Worm (Caenorhabditis elegans): ENCODE data around the gene C07A12.7.

Gene C07A12.7

DNA sequence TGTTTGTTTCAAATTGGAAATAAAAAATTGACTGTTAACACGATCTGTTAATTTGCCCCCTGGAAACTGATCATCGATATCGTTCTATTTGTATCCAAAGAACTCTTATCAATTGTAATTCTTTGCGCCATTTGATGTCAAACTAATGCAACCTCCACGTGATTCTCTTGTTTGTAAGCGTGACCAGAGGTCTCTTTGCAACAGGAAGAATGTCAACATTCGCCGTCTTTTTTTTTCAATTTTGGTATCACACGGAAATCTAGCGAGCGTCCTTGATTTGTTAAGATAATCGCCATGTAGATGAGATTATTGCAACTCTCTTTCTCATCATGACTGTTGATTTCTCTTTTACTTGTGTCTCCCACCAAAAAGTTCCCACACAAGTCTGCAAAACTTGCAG is 7.0 kb upstream of the C07A12.7 start:
- no peak for TF ChIP-seq daf-19 (GFP tag; conservative IDR thresholded peaks at IDR 0.05)
- TF ChIP-seq nhr-77 (tag; optimal IDR thresholded peaks at IDR 0.05): peak; percentile 56
- TF ChIP-seq tra-1 (GFP tag; IDR thresholded peaks at IDR 0.05): peak; percentile 56; the same call in 1 of the 2 replicates
- TF ChIP-seq rbr-2 (tag; optimal IDR thresholded peaks at IDR 0.05): no peak
- TF ChIP-seq pqm-1 (tag; optimal IDR thresholded peaks at IDR 0.05): peak; percentile 52
- TF ChIP-seq dpl-1 (GFP tag; optimal IDR thresholded peaks at IDR 0.05): no peak
- peak; percentile 51 for TF ChIP-seq mes-2 (tag; optimal IDR thresholded peaks at IDR 0.05; ENCODE audit: poor library complexity, severe bottlenecking)
- TF ChIP-seq php-3 (GFP tag; IDR thresholded peaks at IDR 0.05): no peak
- no peak for TF ChIP-seq spr-3 (GFP tag; optimal IDR thresholded peaks at IDR 0.05)
- TF ChIP-seq madf-9 (GFP tag; conservative IDR thresholded peaks at IDR 0.05): no peak
- peak; percentile 92 for TF ChIP-seq dmd-6 (GFP tag; IDR thresholded peaks at IDR 0.05)
- peak; percentile 23 to 84 for TF ChIP-seq mdl-1 (tag; optimal IDR thresholded peaks at IDR 0.05)
- TF ChIP-seq zfp-2 (tag; optimal IDR thresholded peaks at IDR 0.05): no peak
- TF ChIP-seq daf-8 (GFP tag; IDR thresholded peaks at IDR 0.05): no peak
- no peak for TF ChIP-seq snpc-4 (tag; optimal IDR thresholded peaks at IDR 0.05)
- no peak for TF ChIP-seq R02D3.7 (tag; optimal IDR thresholded peaks at IDR 0.05)
- no peak for TF ChIP-seq ZK546.5 (tag; optimal IDR thresholded peaks at IDR 0.05)
- 0 out of 2 replicates have a peak, but pooled peaks have one; percentile 61 for TF ChIP-seq saeg-2 (GFP tag; IDR thresholded peaks at IDR 0.05)
- peak; percentile 48 for TF ChIP-seq mep-1 (tag; optimal IDR thresholded peaks at IDR 0.05)
- TF ChIP-seq daf-12 (tag; optimal IDR thresholded peaks at IDR 0.05): no peak
- TF ChIP-seq ama-1 (optimal IDR thresholded peaks at IDR 0.05): no peak
- TF ChIP-seq nhr-25 (tag; optimal IDR thresholded peaks at IDR 0.05; ENCODE audit: borderline replicate concordance, insufficient read depth): peak; percentile 62
- TF ChIP-seq dve-1 (tag; optimal IDR thresholded peaks at IDR 0.05; ENCODE audit: insufficient read depth): peak; percentile 66
- TF ChIP-seq lsy-2 (tag; optimal IDR thresholded peaks at IDR 0.05): peak in 1 of 2 experiments; percentile 58
- TF ChIP-seq nhr-11 (tag; optimal IDR thresholded peaks at IDR 0.05): peak; percentile 69
- no peak for TF ChIP-seq tag-97 (GFP tag; IDR thresholded peaks at IDR 0.05)
- peak; percentile 13 for TF ChIP-seq gei-8 (GFP tag; optimal IDR thresholded peaks at IDR 0.05)
- peak; percentile 91 for TF ChIP-seq mxl-3 (GFP tag; optimal IDR thresholded peaks at IDR 0.05)
- TF ChIP-seq aha-1 (tag): peak; percentile 96
- TF ChIP-seq daf-16 (GFP tag; optimal IDR thresholded peaks at IDR 0.05): no peak
- TF ChIP-seq daf-16 (tag; optimal IDR thresholded peaks at IDR 0.05): peak; percentile 67
- TF ChIP-seq nhr-48 (tag; optimal IDR thresholded peaks at IDR 0.05): peak; percentile 78
- peak; percentile 92 for TF ChIP-seq hlh-30 (tag; optimal IDR thresholded peaks at IDR 0.05; ENCODE audit: insufficient read depth)
- peak; percentile 29 to 91 for TF ChIP-seq unc-62 (GFP tag; optimal IDR thresholded peaks at IDR 0.05 in 1 of 2)
- no peak for TF ChIP-seq unc-62 (tag; optimal IDR thresholded peaks at IDR 0.05)
- TF ChIP-seq nhr-76 (tag; optimal IDR thresholded peaks at IDR 0.05): no peak
- TF ChIP-seq nhr-28 (tag; optimal IDR thresholded peaks at IDR 0.05): peak; percentile 89
- peak; percentile 85 for TF ChIP-seq hlh-11 (tag; optimal IDR thresholded peaks at IDR 0.05)

DNA sequence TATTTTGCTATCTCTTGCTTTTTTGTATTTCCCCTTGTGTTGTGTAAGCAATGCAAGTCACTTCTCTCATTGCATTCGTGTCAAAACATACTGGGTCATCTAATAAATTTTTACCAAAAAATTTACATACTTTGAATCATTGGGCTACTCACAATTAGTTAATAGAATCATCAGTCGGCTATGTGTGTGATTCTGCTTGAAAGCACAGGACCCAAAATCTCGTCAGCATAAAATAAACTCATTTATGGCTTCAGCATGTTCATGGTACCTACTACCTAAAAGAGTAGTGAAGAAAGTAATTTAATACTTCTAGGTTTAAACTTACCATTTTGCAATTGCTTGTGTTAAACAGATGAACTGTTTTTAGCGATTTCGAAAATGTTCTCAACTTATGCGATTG is 4.5 kb upstream of the C07A12.7 start:
- peak; percentile 16 for TF ChIP-seq hlh-11 (tag; optimal IDR thresholded peaks at IDR 0.05)
- TF ChIP-seq duxl-1 (tag; optimal IDR thresholded peaks at IDR 0.05; ENCODE audit: poor library complexity): peak; percentile 79
- peak; percentile 62 for TF ChIP-seq nhr-102 (tag; optimal IDR thresholded peaks at IDR 0.05)
- TF ChIP-seq dve-1 (tag; optimal IDR thresholded peaks at IDR 0.05; ENCODE audit: insufficient read depth): peak; percentile 43
- TF ChIP-seq mep-1 (tag; optimal IDR thresholded peaks at IDR 0.05): peak; percentile 67
- TF ChIP-seq T20F7.1 (GFP tag; optimal IDR thresholded peaks at IDR 0.05): peak; percentile 16
- peak; percentile 64 for TF ChIP-seq nhr-10 (tag; optimal IDR thresholded peaks at IDR 0.05)
- no peak for TF ChIP-seq vab-7 (GFP tag; IDR thresholded peaks at IDR 0.05)
- TF ChIP-seq arid-1 (GFP tag; conservative IDR thresholded peaks at IDR 0.05): 0 out of 2 replicates have a peak, but pooled peaks have one; percentile 16
- TF ChIP-seq jun-1 (tag; optimal IDR thresholded peaks at IDR 0.05): peak; percentile 29
- 0 out of 2 replicates have a peak, but pooled peaks have one; percentile 29 for TF ChIP-seq zfp-3 (GFP tag; conservative IDR thresholded peaks at IDR 0.05)
- TF ChIP-seq aha-1 (tag): no peak
- no peak for TF ChIP-seq daf-16 (GFP tag; optimal IDR thresholded peaks at IDR 0.05)
- peak; percentile 37 for TF ChIP-seq daf-16 (tag; optimal IDR thresholded peaks at IDR 0.05)
- peak in 1 of 2 experiments; percentile 29 for TF ChIP-seq lsy-2 (tag; optimal IDR thresholded peaks at IDR 0.05)
- peak; percentile 56 for TF ChIP-seq nhr-237 (tag; optimal IDR thresholded peaks at IDR 0.05)
- no peak for TF ChIP-seq mxl-2 (GFP tag; conservative IDR thresholded peaks at IDR 0.05)
- no peak for TF ChIP-seq mdl-1 (tag; optimal IDR thresholded peaks at IDR 0.05)
- peak; percentile 39 for TF ChIP-seq nhr-48 (tag; optimal IDR thresholded peaks at IDR 0.05)
- TF ChIP-seq mes-2 (tag; optimal IDR thresholded peaks at IDR 0.05; ENCODE audit: poor library complexity, severe bottlenecking): peak; percentile 0
- TF ChIP-seq aly-2 (tag; optimal IDR thresholded peaks at IDR 0.05): peak; percentile 83
- TF ChIP-seq spr-3 (GFP tag; optimal IDR thresholded peaks at IDR 0.05): no peak
- TF ChIP-seq egl-43 (GFP tag; IDR thresholded peaks at IDR 0.05): no peak
